Worm (Caenorhabditis elegans) whole organism, L2 larva: ENCODE measurements around the gene srx-128.

ENCODE experiments used
- C34F6.9 ChIP-seq: fragments of 150-350 bp; optimal IDR thresholded peaks from 2 replicates; lab custom pipeline; 2014; ENCODE audit warnings: missing biosample characterization, missing genetic modification characterization
- F13H6.1 ChIP-seq: sonication (generic microtip); optimal IDR thresholded peaks from 2 replicates; lab custom pipeline; 2016; ENCODE audit warnings: missing genetic modification characterization, missing compliant biosample characterization
- R02D3.7 ChIP-seq: fragments of 150-350 bp; optimal IDR thresholded peaks from 2 replicates; lab custom pipeline; 2014; ENCODE audit warnings: missing biosample characterization, missing genetic modification characterization
- Y55F3AM.14 ChIP-seq: fragments of 200-800 bp; sonication (Bioruptor generic); optimal IDR thresholded peaks from 2 replicates; lab custom pipeline; 2018; ENCODE audit warnings: mild to moderate bottlenecking, missing genetic modification characterization, missing compliant biosample characterization
- alr-1 ChIP-seq: fragments of 150-350 bp; optimal IDR thresholded peaks from 2 replicates; lab custom pipeline; 2014; ENCODE audit warnings: missing biosample characterization, missing genetic modification characterization
- aly-2 ChIP-seq: fragments of 150-350 bp; optimal IDR thresholded peaks from 2 replicates; lab custom pipeline; 2014; ENCODE audit warnings: missing biosample characterization, missing genetic modification characterization
- ama-1 ChIP-seq: fragments of 150-350 bp; optimal IDR thresholded peaks from 2 replicates; lab custom pipeline; 2018; ENCODE audit warnings: inconsistent platforms
- ceh-16 ChIP-seq: fragments of 150-350 bp; optimal IDR thresholded peaks from 2 replicates; lab custom pipeline; 2014; ENCODE audit warnings: missing biosample characterization, missing genetic modification characterization
- ceh-82 ChIP-seq: fragments of 150-350 bp; optimal IDR thresholded peaks from 2 replicates; lab custom pipeline; 2014; ENCODE audit warnings: missing biosample characterization, missing genetic modification characterization
- dmd-4 ChIP-seq: sonication (generic microtip); optimal IDR thresholded peaks from 2 replicates; lab custom pipeline; 2017; ENCODE audit warnings: missing biosample characterization, missing genetic modification characterization
- egl-27 ChIP-seq: sonication (generic microtip); optimal IDR thresholded peaks from 3 replicates; lab custom pipeline; 2017; ENCODE audit warnings: missing biosample characterization, missing genetic modification reagents, missing genetic modification characterization
- elt-1 ChIP-seq: fragments of 150-350 bp; optimal IDR thresholded peaks from 2 replicates; lab custom pipeline; 2014; ENCODE audit warnings: missing biosample characterization, missing genetic modification characterization
- elt-3 ChIP-seq: sonication (generic microtip); optimal IDR thresholded peaks from 2 replicates; lab custom pipeline; 2017; ENCODE audit warnings: missing biosample characterization, missing genetic modification characterization
- gmeb-1 ChIP-seq: fragments of 150-350 bp; optimal IDR thresholded peaks from 2 replicates; lab custom pipeline; 2014; ENCODE audit warnings: missing biosample characterization, missing genetic modification characterization
- lin-13 ChIP-seq: fragments of 150-350 bp; optimal IDR thresholded peaks from 2 replicates; lab custom pipeline; 2014; ENCODE audit warnings: missing biosample characterization, missing genetic modification reagents, missing genetic modification characterization
- mab-5 ChIP-seq: fragments of 150-350 bp; optimal IDR thresholded peaks from 2 replicates; lab custom pipeline; 2014; ENCODE audit warnings: missing biosample characterization, missing genetic modification characterization
- mbf-1 ChIP-seq: sonication (generic microtip); optimal IDR thresholded peaks from 2 replicates; lab custom pipeline; 2017; ENCODE audit warnings: missing biosample characterization, missing genetic modification characterization
- mdl-1 ChIP-seq, 2 experiments: fragments of 150-350 bp in 1 of 2; sonication (generic microtip) in 1 of 2; optimal IDR thresholded peaks; 2 replicates each; lab custom pipeline; 2017; ENCODE audit warnings: missing biosample characterization in 2 of 2, missing genetic modification characterization in 2 of 2
- nhr-12 ChIP-seq: fragments of 150-350 bp; optimal IDR thresholded peaks from 2 replicates; lab custom pipeline; 2014; ENCODE audit warnings: missing biosample characterization, missing genetic modification characterization
- nhr-129 ChIP-seq: fragments of 150-350 bp; optimal IDR thresholded peaks from 2 replicates; lab custom pipeline; 2014; ENCODE audit warnings: missing biosample characterization, missing genetic modification characterization
- nhr-21 ChIP-seq: fragments of 150-350 bp; optimal IDR thresholded peaks from 2 replicates; lab custom pipeline; 2014; ENCODE audit warnings: missing biosample characterization, missing genetic modification characterization
- nhr-25 ChIP-seq: fragments of 150-350 bp; sonication (generic microtip); optimal IDR thresholded peaks from 3 replicates; lab custom pipeline; 2014; ENCODE audit warnings: missing biosample characterization, missing genetic modification characterization
- nhr-6 ChIP-seq: fragments of 150-350 bp; optimal IDR thresholded peaks from 2 replicates; lab custom pipeline; 2014; ENCODE audit warnings: missing biosample characterization, missing genetic modification characterization
- nhr-77 ChIP-seq: fragments of 150-350 bp; optimal IDR thresholded peaks from 2 replicates; lab custom pipeline; 2014; ENCODE audit warnings: missing biosample characterization, missing genetic modification characterization
- peb-1 ChIP-seq: fragments of 150-350 bp; optimal IDR thresholded peaks from 2 replicates; lab custom pipeline; 2014; ENCODE audit warnings: missing biosample characterization, missing genetic modification characterization
- sem-4 ChIP-seq: fragments of 150-350 bp; optimal IDR thresholded peaks from 2 replicates; lab custom pipeline; 2014; ENCODE audit warnings: missing biosample characterization, missing genetic modification reagents, missing genetic modification characterization
- skn-1 ChIP-seq: sonication (generic microtip); optimal IDR thresholded peaks from 2 replicates; lab custom pipeline; 2017; ENCODE audit warnings: missing biosample characterization, missing genetic modification characterization
- sma-3 ChIP-seq: sonication (generic microtip); optimal IDR thresholded peaks from 2 replicates; lab custom pipeline; 2016; ENCODE audit warnings: missing genetic modification reagents, missing genetic modification characterization, missing compliant biosample characterization
- unc-39 ChIP-seq: fragments of 150-350 bp; optimal IDR thresholded peaks from 2 replicates; lab custom pipeline; 2014; ENCODE audit warnings: missing biosample characterization, missing genetic modification characterization
- unc-55 ChIP-seq: fragments of 150-350 bp; sonication (generic microtip); optimal IDR thresholded peaks from 3 replicates; lab custom pipeline; 2014; ENCODE audit warnings: missing biosample characterization, missing genetic modification reagents, missing genetic modification characterization
- unc-62 ChIP-seq: fragments of 150-350 bp; optimal IDR thresholded peaks from 2 replicates; lab custom pipeline; 2014; ENCODE audit warnings: missing biosample characterization, missing genetic modification reagents, missing genetic modification characterization
- zag-1 ChIP-seq: fragments of 150-350 bp; optimal IDR thresholded peaks from 2 replicates; lab custom pipeline; 2014; ENCODE audit warnings: missing biosample characterization, missing genetic modification characterization
- ztf-11 ChIP-seq: sonication (generic microtip); optimal IDR thresholded peaks from 2 replicates; lab custom pipeline; 2017; ENCODE audit warnings: missing biosample characterization, missing genetic modification characterization
- ztf-4 ChIP-seq: fragments of 150-350 bp; optimal IDR thresholded peaks from 2 replicates; lab custom pipeline; 2014; ENCODE audit warnings: missing biosample characterization, missing genetic modification characterization

The srx-128 gene

ce11 chrV:13790117-13790516, 47.2 kb upstream of the srx-128 start:
- TF ChIP-seq lin-13 (GFP tag; lab: Kevin White, UChicago) (no peak), dmd-4 (tag; lab: Kevin White, UChicago) (no peak), elt-1 (tag; lab: Kevin White, UChicago) (no peak), nhr-6 (tag; lab: Kevin White, UChicago) (no peak), ztf-11 (tag; lab: Kevin White, UChicago) (no peak), mab-5 (no peak), nhr-77 (tag; lab: Kevin White, UChicago) (no peak), elt-3 (tag; lab: Kevin White, UChicago) (no peak), gmeb-1 (tag; lab: Kevin White, UChicago) (no peak), aly-2 (no peak)

ce11 chrV:13790557-13790956, 46.7 kb upstream of the srx-128 start:
- TF ChIP-seq alr-1, result no peak
- no peak for TF ChIP-seq ceh-16 (tag; lab: Kevin White, UChicago)
- peak; percentile 88 for TF ChIP-seq nhr-25 (tag; lab: Kevin White, UChicago)
- no peak for TF ChIP-seq mdl-1 (tag; optimal IDR thresholded peaks at IDR 0.05; lab: Kevin White, UChicago)
- peak; percentile 57 for TF ChIP-seq mab-5
- no peak for TF ChIP-seq unc-39 (tag; lab: Kevin White, UChicago)
- TF ChIP-seq sma-3, result peak; percentile 7
- peak; percentile 50 for TF ChIP-seq unc-55 (GFP tag; lab: Kevin White, UChicago)
- TF ChIP-seq dmd-4 (tag; lab: Kevin White, UChicago), result no peak
- peak; percentile 44 for TF ChIP-seq nhr-129
- peak; percentile 50 for TF ChIP-seq nhr-21 (tag; lab: Kevin White, UChicago)
- peak; percentile 12 for TF ChIP-seq ama-1 (lab: Kevin White, UChicago)
- TF ChIP-seq F13H6.1 (tag; lab: Kevin White, UChicago), result no peak
- TF ChIP-seq sem-4, result peak; percentile 18

DNA sequence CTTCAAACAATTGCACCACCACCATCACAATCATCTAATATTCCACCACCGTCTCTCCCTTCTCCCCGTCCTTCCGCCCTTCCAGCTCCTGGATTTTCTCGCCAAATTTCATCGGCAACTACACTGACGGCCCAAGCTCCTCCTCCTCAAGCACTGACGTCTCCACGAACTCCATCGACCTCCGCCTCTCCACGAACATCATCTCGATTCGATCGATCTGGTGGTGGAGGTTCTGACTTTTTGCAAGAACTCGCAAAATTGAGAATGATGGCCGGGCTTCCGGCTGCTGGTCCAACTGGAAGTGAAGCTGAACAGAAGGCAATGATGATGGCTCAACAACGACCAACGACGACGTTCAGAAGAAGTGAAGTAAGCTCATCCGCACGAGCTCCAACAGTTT, 43.2 kb upstream of the srx-128 start:
- TF ChIP-seq ztf-4 (tag; lab: Kevin White, UChicago) (no peak), skn-1 (tag; lab: Kevin White, UChicago) (no peak), ceh-82 (no peak), R02D3.7 (no peak), mab-5 (no peak), zag-1 (tag; lab: Kevin White, UChicago) (no peak), peb-1 (no peak), gmeb-1 (tag; lab: Kevin White, UChicago) (no peak), ama-1 (lab: Kevin White, UChicago) (no peak), Y55F3AM.14 (GFP tag; lab: Kevin White, UChicago) (no peak), unc-39 (tag; lab: Kevin White, UChicago) (no peak), mbf-1 (tag; lab: Kevin White, UChicago) (no peak), nhr-12 (tag; lab: Kevin White, UChicago) (no peak), ceh-16 (tag; lab: Kevin White, UChicago) (no peak)

DNA sequence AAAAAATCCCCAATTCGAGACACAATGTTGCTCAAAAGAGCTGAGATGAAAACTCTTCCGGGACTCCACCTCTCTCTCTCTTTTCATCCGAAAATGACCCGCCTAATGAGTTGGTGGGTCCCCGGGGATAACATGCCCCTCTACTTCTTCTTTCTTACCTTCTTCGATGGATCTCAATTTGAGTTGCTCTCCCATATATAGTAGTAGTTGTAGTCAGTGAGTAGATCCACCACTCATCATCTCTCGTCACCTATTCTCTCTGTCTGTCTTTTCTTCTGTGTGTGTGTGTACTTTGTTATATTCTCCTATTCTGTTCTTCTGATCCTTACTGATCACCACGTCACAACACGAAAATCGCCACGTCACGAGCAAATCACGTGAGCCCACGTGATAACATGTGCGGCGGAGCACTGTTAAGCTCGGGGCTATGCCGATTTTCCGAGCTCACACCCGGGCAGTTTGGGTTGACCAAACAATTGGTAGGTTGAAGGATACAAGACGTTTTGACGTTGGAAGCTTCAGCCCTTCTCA, 41.0 kb upstream of the srx-128 start, which contains the start of gene twk-32:
TSS of gene twk-32 (plus strand) at position 396 of the 531 bp plus-strand sequence.
- TF ChIP-seq mab-5 (no peak), nhr-129 (no peak)

- TF ChIP-seq ama-1 (lab: Kevin White, UChicago) (no peak), elt-1 (tag; lab: Kevin White, UChicago) (no peak), unc-62 (GFP tag; lab: Kevin White, UChicago) (no peak), egl-27 (no peak), C34F6.9 (tag; lab: Kevin White, UChicago) (no peak)
Observed at ce11 chrV:13799190-13799589, 38.1 kb upstream of the srx-128 start.

DNA sequence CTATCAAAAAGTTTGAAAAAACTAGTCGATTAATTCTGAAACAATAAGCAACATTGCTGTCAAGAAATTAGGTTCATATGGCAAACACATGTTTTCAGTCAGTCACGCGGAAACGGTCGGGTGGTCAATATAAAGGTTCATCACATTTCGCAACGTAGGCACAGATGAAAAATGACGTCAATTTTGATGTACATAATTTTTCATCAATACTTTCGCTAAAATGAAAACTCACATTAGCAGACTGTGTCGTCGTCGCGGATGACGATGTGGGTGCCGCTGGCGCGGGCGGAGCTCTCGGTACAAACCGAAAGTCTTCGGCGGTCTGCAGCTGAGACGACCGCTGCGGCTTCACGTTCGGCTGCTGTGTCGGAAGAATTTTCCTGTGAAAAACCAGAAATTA, 33.4 kb upstream of the srx-128 start, which contains the start of gene swan-2:
TSS of gene swan-2 (minus strand) at position 380 of the 400 bp plus-strand sequence.
- TF ChIP-seq nhr-129 (peak; percentile 30), nhr-12 (tag; lab: Kevin White, UChicago) (no peak)
- TF ChIP-seq, all 48 proteins: peak for 1
